Fruit fly (Drosophila melanogaster): ENCODE data around the gene Alp12.

Alp12 gene

DNA sequence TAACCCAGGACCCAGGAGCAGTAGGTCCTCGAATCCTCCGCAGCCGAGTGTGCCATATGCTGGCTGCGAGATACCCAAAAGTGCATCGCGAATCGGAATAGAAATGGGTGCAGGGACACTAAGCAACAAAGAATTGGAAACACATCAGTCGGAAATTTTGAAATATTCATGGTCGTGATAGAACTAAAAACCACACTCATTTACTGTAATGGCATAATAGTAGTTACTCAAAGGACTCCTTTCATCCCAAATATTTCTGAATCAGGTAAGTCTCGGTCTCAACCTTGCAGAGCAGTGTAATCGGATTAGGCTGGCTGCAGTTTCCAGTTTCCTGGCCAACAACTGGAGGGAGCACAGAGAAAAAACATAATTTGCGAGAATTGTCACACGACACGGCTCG lies 47.7 kb upstream of the Alp12 start (continued):
- TF ChIP-seq CG12942 (GFP tag; optimal IDR thresholded peaks at IDR 0.05) (no peak), jing (GFP tag; optimal IDR thresholded peaks at IDR 0.05) (no peak), Bgb (GFP tag; IDR thresholded peaks at IDR 0.05; ENCODE audit: partially characterized antibody) (no peak), CG17568 (GFP tag; optimal IDR thresholded peaks at IDR 0.05) (no peak), CG3847 (GFP tag; IDR thresholded peaks at IDR 0.05) (no peak), CG18262 (tag; optimal IDR thresholded peaks at IDR 0.05) (peak; percentile 68), so (GFP tag; IDR thresholded peaks at IDR 0.05) (0 out of 3 replicates have a peak, but pooled peaks have one; percentile 37), cato (GFP tag; optimal IDR thresholded peaks at IDR 0.05; ENCODE audit: borderline replicate concordance) (no peak), lmd (GFP tag; IDR thresholded peaks at IDR 0.05) (no peak; the same call in 1 of the 2 replicates), CG17328 (GFP tag; IDR thresholded peaks at IDR 0.05) (peak; percentile 48; the same call in 1 of the 2 replicates), CG10209 (GFP tag; optimal IDR thresholded peaks at IDR 0.05) (no peak), ac (GFP tag; optimal IDR thresholded peaks at IDR 0.05) (no peak), vfl (GFP tag; optimal IDR thresholded peaks at IDR 0.05) (no peak), esg (GFP tag; conservative IDR thresholded peaks at IDR 0.05) (no peak), Dll (GFP tag; IDR thresholded peaks at IDR 0.05; ENCODE audit: partially characterized antibody) (no peak), CG15696 (tag; optimal IDR thresholded peaks at IDR 0.05) (peak; percentile 69), Hr51 (GFP tag; optimal IDR thresholded peaks at IDR 0.05) (no peak), Lhr (GFP tag; optimal IDR thresholded peaks at IDR 0.05) (no peak), CG31388 (GFP tag; optimal IDR thresholded peaks at IDR 0.05) (no peak), CG6689 (GFP tag; IDR thresholded peaks at IDR 0.05) (peak; percentile 45; the same call in 1 of the 2 replicates), Oaz (GFP tag; IDR thresholded peaks at IDR 0.05) (no peak), Hand (GFP tag; optimal IDR thresholded peaks at IDR 0.05) (no peak), Mrtf (GFP tag; IDR thresholded peaks at IDR 0.05) (no peak), Tbp (GFP tag; optimal IDR thresholded peaks at IDR 0.05) (no peak), CG12299 (tag; optimal IDR thresholded peaks at IDR 0.05) (no peak), CG34422 (GFP tag; IDR thresholded peaks at IDR 0.05) (no peak), Atf3 (GFP tag; optimal IDR thresholded peaks at IDR 0.05) (no peak), her (GFP tag; optimal IDR thresholded peaks at IDR 0.05) (no peak), CG12236 (GFP tag; optimal IDR thresholded peaks at IDR 0.05) (no peak), ab (GFP tag; optimal IDR thresholded peaks at IDR 0.05) (no peak), da (GFP tag; optimal IDR thresholded peaks at IDR 0.05) (no peak), CG6175 (GFP tag; IDR thresholded peaks at IDR 0.05) (no peak), Side (GFP tag; optimal IDR thresholded peaks at IDR 0.05) (peak; percentile 20), Asciz (GFP tag; optimal IDR thresholded peaks at IDR 0.05) (no peak), TFAM (GFP tag; optimal IDR thresholded peaks at IDR 0.05) (no peak), tx (GFP tag; optimal IDR thresholded peaks at IDR 0.05) (no peak), CG16815 (GFP tag; optimal IDR thresholded peaks at IDR 0.05) (peak; percentile 25), CG1603 (tag; optimal IDR thresholded peaks at IDR 0.05) (peak; percentile 73), CG7745 (tag; optimal IDR thresholded peaks at IDR 0.05) (no peak), CG12219 (GFP tag; optimal IDR thresholded peaks at IDR 0.05) (peak; percentile 13), ash1 (GFP tag; optimal IDR thresholded peaks at IDR 0.05) (no peak), sima (GFP tag; optimal IDR thresholded peaks at IDR 0.05) (no peak), ERR (GFP tag; optimal IDR thresholded peaks at IDR 0.05) (no peak), CrebB (tag; optimal IDR thresholded peaks at IDR 0.05) (no peak), abd-A (tag; optimal IDR thresholded peaks at IDR 0.05) (no peak), CG6254 (GFP tag; optimal IDR thresholded peaks at IDR 0.05) (peak; percentile 52), CG30020 (tag; optimal IDR thresholded peaks at IDR 0.05) (no peak), B-H1 (GFP tag; IDR thresholded peaks at IDR 0.05) (no peak), org-1 (GFP tag; optimal IDR thresholded peaks at IDR 0.05) (no peak), btn (GFP tag; optimal IDR thresholded peaks at IDR 0.05) (no peak), BtbVII (GFP tag; optimal IDR thresholded peaks at IDR 0.05) (no peak), CG13123 (GFP tag; optimal IDR thresholded peaks at IDR 0.05) (no peak)

All from whole organism, embryonic.